Worm (Caenorhabditis elegans) whole organism, mixed stage, embryonic: ENCODE results near the gene Y38E10A.2.

Experiments used
- blmp-1 ChIP-seq: fragments of 150-350 bp; optimal IDR thresholded peaks from 2 replicates; lab custom pipeline; 2014; ENCODE audit warnings: missing biosample characterization, missing genetic modification characterization
- ceh-39 ChIP-seq: fragments of 150-350 bp; optimal IDR thresholded peaks from 2 replicates; lab custom pipeline; 2014; ENCODE audit warnings: missing biosample characterization, missing genetic modification characterization
- ceh-43 ChIP-seq: fragments of 200-800 bp; sonication (Bioruptor generic); optimal IDR thresholded peaks from 2 replicates; lab custom pipeline; 2018; ENCODE audit warnings: mild to moderate bottlenecking, missing genetic modification characterization, moderate library complexity, missing compliant biosample characterization
- elt-1 ChIP-seq: sonication (generic microtip); optimal IDR thresholded peaks from 2 replicates; lab custom pipeline; 2017; ENCODE audit warnings: missing genetic modification characterization, mild to moderate bottlenecking, missing compliant biosample characterization, antibody characterized with exemption, moderate library complexity, borderline replicate concordance; ENCODE audit not compliant: insufficient read depth
- elt-3 ChIP-seq: fragments of 150-350 bp; optimal IDR thresholded peaks from 2 replicates; lab custom pipeline; 2014; ENCODE audit warnings: missing biosample characterization, missing genetic modification characterization
- lin-32 ChIP-seq: fragments of 200-800 bp; sonication (Bioruptor generic); optimal IDR thresholded peaks from 2 replicates; lab custom pipeline; 2018; ENCODE audit warnings: mild to moderate bottlenecking, missing genetic modification characterization, missing compliant biosample characterization
- lsy-2 ChIP-seq: fragments of 150-350 bp; optimal IDR thresholded peaks from 2 replicates; lab custom pipeline; 2014; ENCODE audit warnings: missing biosample characterization, missing genetic modification characterization
- mab-5 ChIP-seq: fragments of 150-350 bp; optimal IDR thresholded peaks from 2 replicates; lab custom pipeline; 2014; ENCODE audit warnings: missing biosample characterization, missing genetic modification characterization
- mep-1 ChIP-seq: fragments of 150-350 bp; optimal IDR thresholded peaks from 2 replicates; lab custom pipeline; 2017; ENCODE audit warnings: missing biosample characterization, missing genetic modification reagents, missing genetic modification characterization, inconsistent platforms
- nhr-237 ChIP-seq: fragments of 150-350 bp; optimal IDR thresholded peaks from 2 replicates; lab custom pipeline; 2014; ENCODE audit warnings: missing biosample characterization, missing genetic modification characterization
- nhr-28 ChIP-seq: fragments of 150-350 bp; optimal IDR thresholded peaks from 2 replicates; lab custom pipeline; 2014; ENCODE audit warnings: missing biosample characterization, missing genetic modification characterization
- pha-4 ChIP-seq: fragments of 150-350 bp; optimal IDR thresholded peaks from 2 replicates; lab custom pipeline; 2018; ENCODE audit warnings: missing biosample characterization, missing genetic modification reagents, missing genetic modification characterization

- no peak for TF ChIP-seq elt-3 (tag; lab: Kevin White, UChicago)
- TF ChIP-seq elt-1 (tag; lab: Kevin White, UChicago): no peak
- TF ChIP-seq lin-32 (GFP tag; lab: Kevin White, UChicago): no peak
- TF ChIP-seq mep-1 (tag; lab: Kevin White, UChicago): no peak
- TF ChIP-seq lsy-2 (tag; lab: Kevin White, UChicago): no peak
- no peak for TF ChIP-seq nhr-28 (tag; lab: Kevin White, UChicago)
- TF ChIP-seq ceh-43 (GFP tag; lab: Kevin White, UChicago): no peak
- no peak for TF ChIP-seq pha-4 (tag; lab: Kevin White, UChicago)
- no peak for TF ChIP-seq ceh-39 (tag; lab: Kevin White, UChicago)
- no peak for TF ChIP-seq nhr-237 (tag; lab: Kevin White, UChicago)
- TF ChIP-seq blmp-1 (tag; lab: Kevin White, UChicago): no peak
- no peak for TF ChIP-seq mab-5 (tag; lab: Kevin White, UChicago)
Measured at ce11 chrII:12550940-12551339, 22.5 kb downstream of the Y38E10A.2 start.
